Worm (Caenorhabditis elegans) whole organism, young adult: ENCODE results near the gene srh-145.
A peak's percentile ranks its signal among the peaks of the same experiment; 100 is the strongest.

Experiments
- B0019.2 ChIP-seq: fragments of 200-800 bp; sonication (Bioruptor generic); conservative IDR thresholded peaks from 2 replicates; pipeline ENCODE4 v1.3.6; 2022; ENCODE audit warnings: missing genetic modification reagents, missing genetic modification characterization, missing compliant biosample characterization
- B0336.3 ChIP-seq: fragments of 200-800 bp; sonication (Bioruptor generic); IDR thresholded peaks from 2 replicates; pipeline ENCODE4 v1.3.6; 2022; ENCODE audit warnings: missing genetic modification characterization, missing compliant biosample characterization
- D2030.7 ChIP-seq: fragments of 200-800 bp; sonication (Bioruptor generic); IDR thresholded peaks from 2 replicates; pipeline ENCODE4 v1.3.6; 2022; ENCODE audit warnings: missing genetic modification reagents, missing genetic modification characterization, missing compliant biosample characterization
- F22D6.2 ChIP-seq: sonication (generic microtip); optimal IDR thresholded peaks from 2 replicates; lab custom pipeline; 2016; ENCODE audit warnings: mild to moderate bottlenecking, missing genetic modification characterization, missing compliant biosample characterization
- F37B4.10 ChIP-seq: fragments of 200-800 bp; sonication (Bioruptor generic); IDR thresholded peaks from 2 replicates; pipeline ENCODE4 v1.3.6; 2022; ENCODE audit warnings: missing genetic modification characterization, missing compliant biosample characterization
- F52B5.7 ChIP-seq: sonication (generic microtip); optimal IDR thresholded peaks from 2 replicates; lab custom pipeline; 2016; ENCODE audit warnings: mild to moderate bottlenecking, missing genetic modification characterization, missing compliant biosample characterization
- F57A8.1 ChIP-seq: fragments of 200-800 bp; sonication (Bioruptor generic); optimal IDR thresholded peaks from 2 replicates; lab custom pipeline; 2018; ENCODE audit warnings: mild to moderate bottlenecking, missing genetic modification characterization, moderate library complexity, missing compliant biosample characterization
- F57C9.4 ChIP-seq: sonication (generic microtip); optimal IDR thresholded peaks from 2 replicates; lab custom pipeline; 2017; ENCODE audit warnings: mild to moderate bottlenecking, missing genetic modification characterization, missing compliant biosample characterization
- T07F8.4 ChIP-seq: sonication (generic microtip); optimal IDR thresholded peaks from 2 replicates; lab custom pipeline; 2016; ENCODE audit warnings: mild to moderate bottlenecking, missing genetic modification characterization, moderate library complexity, missing compliant biosample characterization
- Y56A3A.18 ChIP-seq: fragments of 200-800 bp; sonication (Bioruptor generic); IDR thresholded peaks from 2 replicates; pipeline ENCODE4 v1.3.6; 2022; ENCODE audit warnings: missing genetic modification reagents, missing genetic modification characterization, missing compliant biosample characterization
- Y67H2A.10 ChIP-seq: fragments of 200-800 bp; sonication (Bioruptor generic); conservative IDR thresholded peaks from 2 replicates; pipeline ENCODE4 v1.3.6; 2022; ENCODE audit warnings: missing genetic modification reagents, missing genetic modification characterization, missing compliant biosample characterization
- akir-1 ChIP-seq: fragments of 200-800 bp; sonication (Bioruptor generic); optimal IDR thresholded peaks from 2 replicates; lab custom pipeline; 2018; ENCODE audit warnings: mild to moderate bottlenecking, missing genetic modification characterization, moderate library complexity, missing compliant biosample characterization
- attf-3 ChIP-seq: fragments of 200-800 bp; sonication (Bioruptor generic); conservative IDR thresholded peaks from 2 replicates; pipeline ENCODE4 v1.3.6; 2022; ENCODE audit warnings: missing genetic modification reagents, missing genetic modification characterization, missing compliant biosample characterization
- attf-6 ChIP-seq: fragments of 200-800 bp; sonication (Bioruptor generic); IDR thresholded peaks from 2 replicates; pipeline ENCODE4 v1.3.6; 2022; ENCODE audit warnings: missing genetic modification reagents, missing genetic modification characterization, missing compliant biosample characterization
- bed-1 ChIP-seq: fragments of 200-800 bp; sonication (Bioruptor generic); IDR thresholded peaks from 2 replicates; pipeline ENCODE4 v1.3.6; 2022; ENCODE audit warnings: missing genetic modification reagents, missing genetic modification characterization, missing compliant biosample characterization
- bed-2 ChIP-seq: fragments of 200-800 bp; sonication (Bioruptor generic); IDR thresholded peaks from 2 replicates; pipeline ENCODE4 v1.3.6; 2022; ENCODE audit warnings: missing genetic modification reagents, missing genetic modification characterization, missing compliant biosample characterization
- ceh-58 ChIP-seq: fragments of 200-800 bp; sonication (Bioruptor generic); IDR thresholded peaks from 2 replicates; pipeline ENCODE4 v1.3.6; 2022; ENCODE audit warnings: missing genetic modification characterization, missing compliant biosample characterization
- dpff-1 ChIP-seq: sonication (generic microtip); optimal IDR thresholded peaks from 2 replicates; lab custom pipeline; 2017; ENCODE audit warnings: mild to moderate bottlenecking, missing genetic modification characterization, missing compliant biosample characterization
- dpl-1 ChIP-seq: fragments of 150-350 bp; optimal IDR thresholded peaks from 2 replicates; lab custom pipeline; 2014; ENCODE audit warnings: missing biosample characterization, missing genetic modification reagents, missing genetic modification characterization
- egl-44 ChIP-seq: fragments of 200-800 bp; sonication (Bioruptor generic); IDR thresholded peaks from 2 replicates; pipeline ENCODE4 v1.3.6; 2022; ENCODE audit warnings: missing genetic modification reagents, missing genetic modification characterization, missing compliant biosample characterization
- ekl-4 ChIP-seq: fragments of 200-800 bp; sonication (Bioruptor generic); IDR thresholded peaks from 2 replicates; pipeline ENCODE4 v1.3.6; 2022; ENCODE audit warnings: missing genetic modification reagents, missing genetic modification characterization, missing compliant biosample characterization
- ets-4 ChIP-seq: fragments of 200-800 bp; sonication (Bioruptor generic); optimal IDR thresholded peaks from 2 replicates; lab custom pipeline; 2018; ENCODE audit warnings: mild to moderate bottlenecking, missing genetic modification characterization, missing compliant biosample characterization
- gei-17 ChIP-seq: fragments of 200-800 bp; sonication (Bioruptor generic); optimal IDR thresholded peaks from 2 replicates; lab custom pipeline; 2018; ENCODE audit warnings: mild to moderate bottlenecking, missing genetic modification characterization, missing compliant biosample characterization
- him-1 ChIP-seq: sonication (generic microtip); optimal IDR thresholded peaks from 2 replicates; lab custom pipeline; 2016; ENCODE audit warnings: missing genotype, missing genetic modification reagents, missing genetic modification characterization, missing compliant biosample characterization
- hrde-1 ChIP-seq: sonication (generic microtip); optimal IDR thresholded peaks from 2 replicates; lab custom pipeline; 2016; ENCODE audit warnings: missing genetic modification characterization, mild to moderate bottlenecking, missing compliant biosample characterization, moderate library complexity, missing genotype, missing genetic modification reagents, borderline replicate concordance
- lag-1 ChIP-seq: fragments of 200-800 bp; sonication (Bioruptor generic); IDR thresholded peaks from 2 replicates; pipeline ENCODE4 v1.3.6; 2022; ENCODE audit warnings: missing genetic modification reagents, missing genetic modification characterization, missing compliant biosample characterization
- let-526 ChIP-seq: fragments of 200-800 bp; sonication (Bioruptor generic); IDR thresholded peaks from 2 replicates; pipeline ENCODE4 v1.3.6; 2022; ENCODE audit warnings: missing genetic modification reagents, missing genetic modification characterization, missing compliant biosample characterization
- lin-35 ChIP-seq, 3 experiments: fragments of 150-350 bp in 2 of 3; sonication (generic microtip) in 1 of 3; optimal IDR thresholded peaks; 2 replicates each; lab custom pipeline; 2014 to 2018; ENCODE audit warnings: missing biosample characterization in 3 of 3, missing genetic modification characterization in 3 of 3, missing genetic modification reagents in 3 of 3
- lin-40 ChIP-seq: sonication (generic microtip); optimal IDR thresholded peaks from 2 replicates; lab custom pipeline; 2016; ENCODE audit warnings: missing genetic modification characterization, mild to moderate bottlenecking, missing compliant biosample characterization, missing genotype, missing genetic modification reagents
- lin-54 ChIP-seq: fragments of 200-800 bp; sonication (Bioruptor generic); optimal IDR thresholded peaks from 2 replicates; lab custom pipeline; 2018; ENCODE audit warnings: mild to moderate bottlenecking, missing genetic modification characterization, missing compliant biosample characterization
- madf-10 ChIP-seq: sonication (generic microtip); optimal IDR thresholded peaks from 2 replicates; lab custom pipeline; 2016; ENCODE audit warnings: mild to moderate bottlenecking, missing genetic modification characterization, missing compliant biosample characterization
- madf-8 ChIP-seq: fragments of 200-800 bp; sonication (Bioruptor generic); conservative IDR thresholded peaks from 2 replicates; pipeline ENCODE4 v1.3.6; 2022; ENCODE audit warnings: missing genetic modification reagents, missing genetic modification characterization, missing compliant biosample characterization
- mel-28 ChIP-seq: sonication (generic microtip); optimal IDR thresholded peaks from 2 replicates; lab custom pipeline; 2016; ENCODE audit warnings: borderline replicate concordance, mild to moderate bottlenecking, missing genetic modification characterization, missing compliant biosample characterization
- mes-4 ChIP-seq: sonication (generic microtip); optimal IDR thresholded peaks from 2 replicates; lab custom pipeline; 2016; ENCODE audit warnings: missing genotype, missing genetic modification characterization, missing compliant biosample characterization
- nfya-2 ChIP-seq: fragments of 200-800 bp; sonication (Bioruptor generic); IDR thresholded peaks from 2 replicates; pipeline ENCODE4 v1.3.6; 2022; ENCODE audit warnings: missing genetic modification reagents, missing genetic modification characterization, missing compliant biosample characterization
- nhr-80 ChIP-seq: sonication (generic microtip); optimal IDR thresholded peaks from 2 replicates; lab custom pipeline; 2016; ENCODE audit warnings: missing genetic modification characterization, missing compliant biosample characterization
- nhr-90 ChIP-seq: sonication (generic microtip); optimal IDR thresholded peaks from 2 replicates; lab custom pipeline; 2016; ENCODE audit warnings: missing genotype, mild to moderate bottlenecking, missing genetic modification characterization, missing compliant biosample characterization
- pha-4 ChIP-seq: fragments of 150-350 bp; sonication (generic microtip); optimal IDR thresholded peaks from 2 replicates; lab custom pipeline; 2014; ENCODE audit warnings: missing biosample characterization, missing genetic modification reagents, missing genetic modification characterization
- snpc-1.3 ChIP-seq: sonication (generic microtip); optimal IDR thresholded peaks from 2 replicates; lab custom pipeline; 2017; ENCODE audit warnings: missing genetic modification characterization, mild to moderate bottlenecking, missing compliant biosample characterization, antibody characterized with exemption, moderate library complexity, missing genotype, missing genetic modification reagents; ENCODE audit not compliant: insufficient read depth
- snpc-3.4 ChIP-seq: sonication (generic microtip); optimal IDR thresholded peaks from 2 replicates; lab custom pipeline; 2017; ENCODE audit warnings: missing genetic modification characterization, mild to moderate bottlenecking, missing compliant biosample characterization, antibody characterized with exemption, moderate library complexity, missing genotype, missing genetic modification reagents
- snpc-4 ChIP-seq, 5 experiments: fragments of 150-350 bp in 1 of 5; sonication (generic microtip) in 4 of 5; optimal IDR thresholded peaks; 2 replicates each; lab custom pipeline; 2014 to 2018; ENCODE audit warnings: missing genetic modification characterization in 5 of 5, missing biosample characterization in 3 of 5, antibody characterized with exemption in 2 of 5, mild to moderate bottlenecking in 2 of 5, missing compliant biosample characterization in 2 of 5, missing genotype in 2 of 5, moderate library complexity in 2 of 5, missing genetic modification reagents in 1 of 5
- somi-1 ChIP-seq: fragments of 200-800 bp; sonication (Bioruptor generic); optimal IDR thresholded peaks from 2 replicates; lab custom pipeline; 2018; ENCODE audit warnings: mild to moderate bottlenecking, missing genetic modification characterization, missing compliant biosample characterization
- sptf-2 ChIP-seq: fragments of 200-800 bp; sonication (Bioruptor generic); optimal IDR thresholded peaks from 2 replicates; lab custom pipeline; 2018; ENCODE audit warnings: mild to moderate bottlenecking, missing genetic modification characterization, missing compliant biosample characterization
- unc-130 ChIP-seq: sonication (generic microtip); optimal IDR thresholded peaks from 2 replicates; lab custom pipeline; 2016; ENCODE audit warnings: missing genetic modification reagents, missing genetic modification characterization, missing compliant biosample characterization
- zfh-2 ChIP-seq: fragments of 200-800 bp; sonication (Bioruptor generic); conservative IDR thresholded peaks from 2 replicates; pipeline ENCODE4 v1.3.6; 2022; ENCODE audit warnings: missing genetic modification reagents, missing genetic modification characterization, missing compliant biosample characterization
- ztf-18 ChIP-seq: sonication (generic microtip); optimal IDR thresholded peaks from 2 replicates; lab custom pipeline; 2016; ENCODE audit warnings: missing genotype, mild to moderate bottlenecking, missing genetic modification characterization, missing compliant biosample characterization
- ztf-22 ChIP-seq: fragments of 200-800 bp; sonication (Bioruptor generic); optimal IDR thresholded peaks from 2 replicates; lab custom pipeline; 2018; ENCODE audit warnings: mild to moderate bottlenecking, missing genetic modification characterization, moderate library complexity, missing compliant biosample characterization
- ztf-26 ChIP-seq: sonication (generic microtip); optimal IDR thresholded peaks from 2 replicates; lab custom pipeline; 2017; ENCODE audit warnings: missing genetic modification characterization, missing compliant biosample characterization

Gene srh-145

DNA sequence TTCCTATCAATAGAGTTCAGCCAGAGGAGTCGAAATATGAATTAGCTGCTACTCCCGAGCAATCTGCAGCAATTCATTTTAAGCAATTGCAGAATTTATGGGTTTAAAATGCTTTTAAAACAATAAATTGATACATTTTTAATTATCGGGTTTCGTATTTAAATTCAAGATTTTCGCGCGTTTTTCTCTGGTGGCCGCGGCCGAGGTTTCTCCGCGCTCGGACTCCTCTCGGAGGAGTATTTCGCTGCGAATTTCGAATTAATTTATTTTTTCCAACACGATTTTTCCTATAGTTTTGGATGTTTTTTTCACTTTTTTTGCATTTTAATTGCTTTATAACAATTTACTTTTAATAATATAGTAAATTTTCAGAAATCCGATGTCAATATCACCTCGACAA is 9.0 kb upstream of the srh-145 start, which contains the start of gene F13A7.14 (continued):
- TF ChIP-seq F37B4.10 (GFP tag; lab: Robert Waterston, UW) (no peak), bed-1 (GFP tag; lab: Robert Waterston, UW) (no peak), snpc-3.4 (tag; lab: Kevin White, UChicago) (peak; percentile 31), T07F8.4 (tag; lab: Kevin White, UChicago) (no peak), gei-17 (no peak), B0019.2 (GFP tag; lab: Robert Waterston, UW) (no peak), F57C9.4 (tag; lab: Kevin White, UChicago) (no peak), mel-28 (tag; lab: Kevin White, UChicago) (no peak), bed-2 (GFP tag; lab: Robert Waterston, UW) (peak; percentile 89), attf-3 (GFP tag; lab: Robert Waterston, UW) (peak; percentile 62), zfh-2 (GFP tag; lab: Robert Waterston, UW) (no peak), nhr-80 (tag; lab: Kevin White, UChicago) (no peak), somi-1 (GFP tag; lab: Kevin White, UChicago) (peak; percentile 2), D2030.7 (GFP tag; lab: Robert Waterston, UW) (peak; percentile 54), egl-44 (GFP tag; lab: Robert Waterston, UW) (peak; percentile 17; the same call in 1 of the 2 replicates), dpl-1 (GFP tag; lab: Kevin White, UChicago) (peak; percentile 84), pha-4 (tag; lab: Kevin White, UChicago) (no peak), Y67H2A.10 (GFP tag; lab: Robert Waterston, UW) (no peak), lag-1 (no peak), him-1 (tag; lab: Kevin White, UChicago) (no peak), F57A8.1 (no peak), dpff-1 (no peak), snpc-4 (GFP tag; optimal IDR thresholded peaks at IDR 0.05; lab: Kevin White, UChicago) (no peak), snpc-4 (tag; optimal IDR thresholded peaks at IDR 0.05; lab: Kevin White, UChicago) (peak in 3 of 4 experiments; percentile 53 to 72 (median 69)), snpc-1.3 (tag; lab: Kevin White, UChicago) (peak; percentile 39), hrde-1 (tag; lab: Kevin White, UChicago) (no peak), madf-8 (peak; percentile 66), ztf-22 (GFP tag; lab: Kevin White, UChicago) (no peak), nfya-2 (GFP tag; lab: Robert Waterston, UW) (no peak), akir-1 (GFP tag; lab: Kevin White, UChicago) (peak; percentile 61), attf-6 (GFP tag; lab: Robert Waterston, UW) (peak; percentile 76), sptf-2 (GFP tag; lab: Kevin White, UChicago) (no peak), lin-40 (tag; lab: Kevin White, UChicago) (no peak), madf-10 (tag; lab: Kevin White, UChicago) (peak; percentile 42), ztf-18 (tag; lab: Kevin White, UChicago) (no peak), F22D6.2 (tag; lab: Kevin White, UChicago) (peak; percentile 36), ets-4 (GFP tag; lab: Kevin White, UChicago) (no peak), ztf-26 (tag; lab: Kevin White, UChicago) (peak; percentile 2), nhr-90 (no peak), lin-54 (GFP tag; lab: Kevin White, UChicago) (peak; percentile 89), let-526 (GFP tag; lab: Robert Waterston, UW) (0 out of 2 replicates have a peak, but pooled peaks have one; percentile 51), ceh-58 (GFP tag; lab: Robert Waterston, UW) (no peak), lin-35 (GFP tag; optimal IDR thresholded peaks at IDR 0.05; lab: Kevin White, UChicago) (peak; percentile 16 to 90 (median 30)), Y56A3A.18 (GFP tag; lab: Robert Waterston, UW) (no peak), B0336.3 (0 out of 2 replicates have a peak, but pooled peaks have one; percentile 29), mes-4 (no peak), F52B5.7 (tag; lab: Kevin White, UChicago) (no peak), unc-130 (GFP tag; lab: Kevin White, UChicago) (peak; percentile 53), ekl-4 (no peak)
